Fruit fly (Drosophila melanogaster) whole organism, embryonic: ENCODE results near the gene Ufl1.
A peak's percentile ranks its signal among the peaks of the same experiment; 100 is the strongest.

Experiments
- Abd-B ChIP-seq: fragments of 200-800 bp; sonication (Bioruptor generic); optimal IDR thresholded peaks from 2 replicates; lab custom pipeline; 2018; ENCODE audit warnings: missing biosample characterization, mild to moderate bottlenecking, missing genetic modification characterization, moderate library complexity
- Antp ChIP-seq: fragments of 200-800 bp; sonication (Bioruptor generic); optimal IDR thresholded peaks from 3 replicates; lab custom pipeline; 2016; ENCODE audit warnings: missing biosample characterization, missing genetic modification characterization
- CG10959 ChIP-seq: fragments of 200-800 bp; sonication (Bioruptor generic); IDR thresholded peaks from 2 replicates; pipeline ENCODE4 v1.3.6; 2022; ENCODE audit warnings: missing biosample characterization, missing genetic modification characterization
- CG14014 ChIP-seq: fragments of 200-800 bp; sonication (Bioruptor generic); IDR thresholded peaks from 2 replicates; pipeline ENCODE4 v1.3.6; 2022; ENCODE audit warnings: missing biosample characterization, missing genetic modification characterization
- CG15479 ChIP-seq: fragments of 200-800 bp; sonication (Bioruptor generic); optimal IDR thresholded peaks from 3 replicates; lab custom pipeline; 2019; ENCODE audit warnings: missing biosample characterization, mild to moderate bottlenecking, missing genetic modification characterization, moderate library complexity
- CG15514 ChIP-seq: fragments of 200-800 bp; sonication (Bioruptor generic); optimal IDR thresholded peaks from 3 replicates; lab custom pipeline; 2017; ENCODE audit warnings: missing biosample characterization, missing genetic modification characterization, mild to moderate bottlenecking, moderate library complexity, missing genetic modification reagents
- CG1602 ChIP-seq: fragments of 200-800 bp; sonication (Bioruptor generic); optimal IDR thresholded peaks from 3 replicates; lab custom pipeline; 2016; ENCODE audit warnings: missing biosample characterization, missing genetic modification characterization
- CG16863 ChIP-seq: fragments of 200-800 bp; sonication (Bioruptor generic); optimal IDR thresholded peaks from 3 replicates; lab custom pipeline; 2016; ENCODE audit warnings: missing biosample characterization, missing genetic modification characterization
- CG17328 ChIP-seq: fragments of 200-800 bp; sonication (Bioruptor generic); IDR thresholded peaks from 2 replicates; pipeline ENCODE4 v1.3.6; 2022; ENCODE audit warnings: missing biosample characterization, missing genetic modification characterization
- CG17359 ChIP-seq: fragments of 200-800 bp; sonication (Bioruptor generic); optimal IDR thresholded peaks from 3 replicates; lab custom pipeline; 2018; ENCODE audit warnings: missing biosample characterization, mild to moderate bottlenecking, missing genetic modification characterization, moderate library complexity
- CG2116 ChIP-seq: fragments of 200-800 bp; sonication (Bioruptor generic); optimal IDR thresholded peaks from 3 replicates; lab custom pipeline; 2018; ENCODE audit warnings: missing biosample characterization, mild to moderate bottlenecking, missing genetic modification characterization
- CG2875 ChIP-seq: fragments of 200-800 bp; sonication (Bioruptor generic); optimal IDR thresholded peaks from 2 replicates; lab custom pipeline; 2017; ENCODE audit warnings: missing biosample characterization, mild to moderate bottlenecking, missing genetic modification characterization, missing genetic modification reagents
- CG30020 ChIP-seq: fragments of 200-800 bp; optimal IDR thresholded peaks from 2 replicates; lab custom pipeline; 2019; ENCODE audit warnings: missing biosample characterization, mild to moderate bottlenecking, missing genetic modification characterization, moderate library complexity
- CG3163 ChIP-seq: fragments of 200-800 bp; sonication (Bioruptor generic); optimal IDR thresholded peaks from 3 replicates; lab custom pipeline; 2016; ENCODE audit warnings: missing biosample characterization, missing genetic modification characterization
- CG32532 ChIP-seq: fragments of 200-800 bp; sonication (Bioruptor generic); IDR thresholded peaks from 2 replicates; pipeline ENCODE4 v1.3.6; 2022; ENCODE audit warnings: missing biosample characterization, missing genetic modification characterization
- CG34376 ChIP-seq: fragments of 200-800 bp; sonication (Bioruptor generic); optimal IDR thresholded peaks from 2 replicates; lab custom pipeline; 2018; ENCODE audit warnings: missing biosample characterization, mild to moderate bottlenecking, missing genetic modification characterization
- CG42726 ChIP-seq: fragments of 200-800 bp; sonication (Bioruptor generic); IDR thresholded peaks from 2 replicates; pipeline ENCODE4 v1.3.6; 2022; ENCODE audit warnings: missing biosample characterization, missing genetic modification characterization; ENCODE audit not compliant: partially characterized antibody
- CG4707 ChIP-seq: fragments of 200-800 bp; sonication (Bioruptor generic); optimal IDR thresholded peaks from 2 replicates; lab custom pipeline; 2018; ENCODE audit warnings: missing biosample characterization, mild to moderate bottlenecking, missing genetic modification characterization, moderate library complexity
- CG4730 ChIP-seq: fragments of 200-800 bp; sonication (Bioruptor generic); IDR thresholded peaks from 2 replicates; pipeline ENCODE4 v1.3.6; 2022; ENCODE audit warnings: missing biosample characterization, missing genetic modification characterization
- CG6813 ChIP-seq: fragments of 200-800 bp; sonication (Bioruptor generic); optimal IDR thresholded peaks from 2 replicates; lab custom pipeline; 2017; ENCODE audit warnings: missing biosample characterization, missing genetic modification characterization, mild to moderate bottlenecking, moderate library complexity, missing genetic modification reagents
- CG8089 ChIP-seq: fragments of 200-800 bp; sonication (Bioruptor generic); optimal IDR thresholded peaks from 3 replicates; lab custom pipeline; 2016; ENCODE audit warnings: missing biosample characterization, missing genetic modification characterization
- CG9797 ChIP-seq: fragments of 200-800 bp; sonication (Bioruptor generic); optimal IDR thresholded peaks from 3 replicates; lab custom pipeline; 2018; ENCODE audit warnings: missing biosample characterization, mild to moderate bottlenecking, missing genetic modification characterization
- CG9876 ChIP-seq: fragments of 200-800 bp; sonication (Bioruptor generic); optimal IDR thresholded peaks from 2 replicates; lab custom pipeline; 2016; ENCODE audit warnings: missing biosample characterization, missing genetic modification characterization
- CrebB ChIP-seq: fragments of 200-800 bp; sonication (Bioruptor generic); optimal IDR thresholded peaks from 3 replicates; lab custom pipeline; 2018; ENCODE audit warnings: missing biosample characterization, mild to moderate bottlenecking, missing genetic modification characterization
- Deaf1 ChIP-seq: fragments of 200-800 bp; optimal IDR thresholded peaks from 3 replicates; lab custom pipeline; 2019; ENCODE audit warnings: missing biosample characterization, mild to moderate bottlenecking, missing genetic modification characterization, moderate library complexity
- Dip2 ChIP-seq: fragments of 200-800 bp; sonication (Bioruptor generic); IDR thresholded peaks from 2 replicates; pipeline ENCODE4 v1.3.6; 2022; ENCODE audit warnings: missing biosample characterization, missing genetic modification characterization
- Dip3 ChIP-seq: fragments of 200-800 bp; sonication (Bioruptor generic); optimal IDR thresholded peaks from 3 replicates; lab custom pipeline; 2016; ENCODE audit warnings: missing biosample characterization, missing genetic modification characterization
- GATAe ChIP-seq: fragments of 200-800 bp; sonication (Bioruptor generic); conservative IDR thresholded peaks from 2 replicates; pipeline ENCODE4 v1.3.6; 2022; ENCODE audit warnings: missing biosample characterization, missing genetic modification characterization
- H15 ChIP-seq: fragments of 200-800 bp; sonication (Bioruptor generic); IDR thresholded peaks from 3 replicates; pipeline ENCODE4 v1.3.6; 2022; ENCODE audit warnings: missing biosample characterization, missing genetic modification characterization
- HHEX ChIP-seq: fragments of 200-800 bp; sonication (Bioruptor generic); optimal IDR thresholded peaks from 3 replicates; lab custom pipeline; 2017; ENCODE audit warnings: missing biosample characterization, mild to moderate bottlenecking, missing genetic modification characterization, missing genetic modification reagents
- Mes4 ChIP-seq: fragments of 200-800 bp; sonication (Bioruptor generic); optimal IDR thresholded peaks from 2 replicates; lab custom pipeline; 2016; ENCODE audit warnings: missing biosample characterization, missing genetic modification characterization
- Nf-YA ChIP-seq: fragments of 200-800 bp; sonication (Bioruptor generic); IDR thresholded peaks from 2 replicates; pipeline ENCODE4 v1.3.6; 2022; ENCODE audit warnings: missing biosample characterization, missing genetic modification characterization
- Oaz ChIP-seq: fragments of 200-800 bp; sonication (Bioruptor generic); IDR thresholded peaks from 2 replicates; pipeline ENCODE4 v1.3.6; 2022; ENCODE audit warnings: missing biosample characterization, missing genetic modification characterization
- Opbp ChIP-seq: fragments of 200-800 bp; sonication (Bioruptor generic); IDR thresholded peaks from 3 replicates; pipeline ENCODE4 v1.3.6; 2022; ENCODE audit warnings: missing biosample characterization, missing genetic modification characterization; ENCODE audit not compliant: partially characterized antibody
- Rfx ChIP-seq: fragments of 200-800 bp; sonication (Bioruptor generic); IDR thresholded peaks from 2 replicates; pipeline ENCODE4 v1.3.6; 2022; ENCODE audit warnings: missing biosample characterization, missing genetic modification characterization
- Xrp1 ChIP-seq: fragments of 200-800 bp; sonication (Bioruptor generic); IDR thresholded peaks from 2 replicates; pipeline ENCODE4 v1.3.6; 2022; ENCODE audit warnings: missing biosample characterization, missing genetic modification characterization
- caup ChIP-seq: fragments of 200-800 bp; sonication (Bioruptor generic); optimal IDR thresholded peaks from 3 replicates; lab custom pipeline; 2017; ENCODE audit warnings: missing biosample characterization, mild to moderate bottlenecking, missing genetic modification characterization, moderate library complexity; ENCODE audit not compliant: severe bottlenecking
- chm ChIP-seq: fragments of 200-800 bp; sonication (Bioruptor generic); IDR thresholded peaks from 2 replicates; pipeline ENCODE4 v1.3.6; 2022; ENCODE audit warnings: missing biosample characterization, missing genetic modification characterization
- chn ChIP-seq: fragments of 200-800 bp; sonication (Bioruptor generic); optimal IDR thresholded peaks from 2 replicates; lab custom pipeline; 2016; ENCODE audit warnings: missing biosample characterization, missing genetic modification characterization
- ci ChIP-seq: fragments of 200-800 bp; sonication (Bioruptor generic); IDR thresholded peaks from 3 replicates; pipeline ENCODE4 v1.3.6; 2022; ENCODE audit warnings: missing biosample characterization, missing genetic modification characterization
- corto ChIP-seq: fragments of 200-800 bp; sonication (Bioruptor generic); optimal IDR thresholded peaks from 2 replicates; lab custom pipeline; 2016; ENCODE audit warnings: missing biosample characterization, mild to moderate bottlenecking, missing genetic modification characterization, moderate library complexity
- ftz-f1 ChIP-seq: fragments of 200-800 bp; sonication (Bioruptor generic); optimal IDR thresholded peaks from 2 replicates; lab custom pipeline; 2016; ENCODE audit warnings: missing biosample characterization, missing genetic modification characterization
- gfzf ChIP-seq: fragments of 200-800 bp; sonication (Bioruptor generic); optimal IDR thresholded peaks from 2 replicates; lab custom pipeline; 2016; ENCODE audit warnings: missing biosample characterization, mild to moderate bottlenecking, missing genetic modification characterization, moderate library complexity
- grn ChIP-seq: fragments of 200-800 bp; sonication (Bioruptor generic); optimal IDR thresholded peaks from 3 replicates; lab custom pipeline; 2017; ENCODE audit warnings: missing biosample characterization, missing genetic modification characterization
- nmo ChIP-seq: fragments of 200-800 bp; sonication (Bioruptor generic); optimal IDR thresholded peaks from 2 replicates; lab custom pipeline; 2018; ENCODE audit warnings: missing biosample characterization, mild to moderate bottlenecking, missing genetic modification characterization, moderate library complexity
- sens ChIP-seq: fragments of 200-800 bp; sonication (Bioruptor generic); peaks from one replicate; lab custom pipeline; 2016; ENCODE audit warnings: missing biosample characterization, missing genetic modification characterization
- so ChIP-seq: fragments of 200-800 bp; sonication (Bioruptor generic); IDR thresholded peaks from 3 replicates; pipeline ENCODE4 v1.3.6; 2022; ENCODE audit warnings: missing biosample characterization, missing genetic modification characterization
- tx ChIP-seq: fragments of 200-800 bp; sonication (Bioruptor generic); optimal IDR thresholded peaks from 2 replicates; lab custom pipeline; 2016; ENCODE audit warnings: missing biosample characterization, missing genetic modification characterization
- unc-4 ChIP-seq: fragments of 200-800 bp; sonication (Bioruptor generic); IDR thresholded peaks from 2 replicates; pipeline ENCODE4 v1.3.6; 2022; ENCODE audit warnings: missing biosample characterization, missing genetic modification characterization; ENCODE audit not compliant: partially characterized antibody

Ufl1 gene

dm6 chr3R:7089522-7090336 lies 15.5 kb upstream of the Ufl1 start (continued):
- TF ChIP-seq CG15514 (GFP tag; lab: Kevin White, UChicago) (peak; percentile 88), Opbp (GFP tag; lab: Robert Waterston, UW) (no peak), CG15479 (peak; percentile 70), Dip3 (GFP tag; lab: Kevin White, UChicago) (no peak), corto (peak; percentile 56), CG4730 (no peak), CG8089 (no peak), tx (GFP tag; lab: Kevin White, UChicago) (peak; percentile 31), CG17328 (GFP tag; lab: Robert Waterston, UW) (no peak), so (GFP tag; lab: Robert Waterston, UW) (peak; percentile 43; the same call in 2 of the 3 replicates), nmo (GFP tag; lab: Kevin White, UChicago) (no peak), CG2116 (peak; percentile 17), CG34376 (GFP tag; lab: Kevin White, UChicago) (no peak), H15 (GFP tag; lab: Robert Waterston, UW) (no peak), CG42726 (GFP tag; lab: Robert Waterston, UW) (no peak), CG10959 (no peak), GATAe (GFP tag; lab: Robert Waterston, UW) (no peak), chm (GFP tag; lab: Robert Waterston, UW) (peak; percentile 45; the same call in 1 of the 2 replicates), Deaf1 (tag; lab: Kevin White, UChicago) (no peak), CG14014 (GFP tag; lab: Robert Waterston, UW) (0 out of 2 replicates have a peak, but pooled peaks have one; percentile 11), Mes4 (GFP tag; lab: Kevin White, UChicago) (no peak), CG2875 (GFP tag; lab: Kevin White, UChicago) (no peak), ftz-f1 (GFP tag; lab: Kevin White, UChicago) (no peak), chn (GFP tag; lab: Kevin White, UChicago) (no peak), CG9797 (GFP tag; lab: Kevin White, UChicago) (no peak), CG3163 (GFP tag; lab: Kevin White, UChicago) (no peak), CrebB (no peak), grn (GFP tag; lab: Kevin White, UChicago) (peak; percentile 70), CG1602 (GFP tag; lab: Kevin White, UChicago) (no peak), CG4707 (GFP tag; lab: Kevin White, UChicago) (no peak), CG16863 (GFP tag; lab: Kevin White, UChicago) (no peak), gfzf (no peak), CG30020 (tag; lab: Kevin White, UChicago) (peak; percentile 67), Oaz (GFP tag; lab: Robert Waterston, UW) (no peak), Xrp1 (no peak), Antp (GFP tag; lab: Kevin White, UChicago) (no peak), CG32532 (no peak; the same call in 1 of the 2 replicates), CG17359 (tag; lab: Kevin White, UChicago) (no peak), ci (GFP tag; lab: Robert Waterston, UW) (peak; percentile 53; the same call in 1 of the 3 replicates), Rfx (GFP tag; lab: Robert Waterston, UW) (no peak), CG6813 (no peak), unc-4 (GFP tag; lab: Robert Waterston, UW) (no peak), HHEX (GFP tag; lab: Kevin White, UChicago) (no peak), caup (GFP tag; lab: Kevin White, UChicago) (peak; percentile 3), Nf-YA (GFP tag; lab: Robert Waterston, UW) (no peak), sens (GFP tag; lab: Kevin White, UChicago) (peak; percentile 78), Dip2 (GFP tag; lab: Robert Waterston, UW) (no peak), Abd-B (GFP tag; lab: Kevin White, UChicago) (no peak), CG9876 (GFP tag; lab: Kevin White, UChicago) (no peak)
